Worm (Caenorhabditis elegans) whole organism, early embryonic: Measurements from ENCODE around the gene nish-1.

Experiments used
- aly-1 ChIP-seq: sonication (generic microtip); optimal IDR thresholded peaks from 2 replicates; lab custom pipeline; 2016; ENCODE audit warnings: missing genetic modification characterization, missing compliant biosample characterization
- ama-1 ChIP-seq: fragments of 150-350 bp; optimal IDR thresholded peaks from 2 replicates; lab custom pipeline; 2014
- ets-7 ChIP-seq: sonication (generic microtip); optimal IDR thresholded peaks from 2 replicates; lab custom pipeline; 2016; ENCODE audit warnings: missing genotype, missing genetic modification characterization, missing compliant biosample characterization
- flt-1 ChIP-seq: fragments of 200-800 bp; sonication (Bioruptor generic); IDR thresholded peaks from 2 replicates; pipeline ENCODE4 v1.3.6; 2022; ENCODE audit warnings: missing genetic modification characterization, missing compliant biosample characterization
- hmbx-1 ChIP-seq: sonication (generic microtip); optimal IDR thresholded peaks from 2 replicates; lab custom pipeline; 2016; ENCODE audit warnings: mild to moderate bottlenecking, missing genetic modification characterization, missing compliant biosample characterization
- hmg-4 ChIP-seq: fragments of 200-800 bp; sonication (Bioruptor generic); optimal IDR thresholded peaks from 2 replicates; lab custom pipeline; 2018; ENCODE audit warnings: mild to moderate bottlenecking, missing genetic modification characterization, missing compliant biosample characterization
- pes-1 ChIP-seq: fragments of 200-800 bp; sonication (Bioruptor generic); IDR thresholded peaks from 2 replicates; pipeline ENCODE4 v1.3.6; 2022; ENCODE audit warnings: missing genetic modification reagents, missing genetic modification characterization, missing compliant biosample characterization
- scrt-1 ChIP-seq: fragments of 200-800 bp; sonication (Bioruptor generic); IDR thresholded peaks from 2 replicates; pipeline ENCODE4 v1.3.6; 2022; ENCODE audit warnings: missing genetic modification characterization, missing compliant biosample characterization
- sea-1 ChIP-seq: fragments of 200-800 bp; sonication (Bioruptor generic); conservative IDR thresholded peaks from 2 replicates; pipeline ENCODE4 v1.3.6; 2022; ENCODE audit warnings: missing genetic modification characterization, missing compliant biosample characterization
- tbx-11 ChIP-seq: fragments of 200-800 bp; sonication (Bioruptor generic); IDR thresholded peaks from 2 replicates; pipeline ENCODE4 v1.3.6; 2022; ENCODE audit warnings: missing genetic modification characterization, missing compliant biosample characterization

- no peak for TF ChIP-seq aly-1 (tag; lab: Kevin White, UChicago)
- no peak for TF ChIP-seq hmg-4 (GFP tag; lab: Kevin White, UChicago)
- TF ChIP-seq hmbx-1 (tag; lab: Kevin White, UChicago): no peak
- no peak for TF ChIP-seq ama-1
- TF ChIP-seq tbx-11: no peak
- TF ChIP-seq scrt-1 (GFP tag; lab: Robert Waterston, UW): no peak
- no peak for TF ChIP-seq sea-1 (GFP tag; lab: Robert Waterston, UW)
- no peak for TF ChIP-seq flt-1 (GFP tag; lab: Robert Waterston, UW)
- no peak for TF ChIP-seq ets-7 (tag; lab: Kevin White, UChicago)
- TF ChIP-seq pes-1 (GFP tag; lab: Robert Waterston, UW): no peak
These were observed 10.1 kb upstream of the nish-1 start for ce11 chrIV:10854042-10854441.
